Fruit fly (Drosophila melanogaster) Kc167 (cell line): ENCODE measurements around the gene Septin2.

Experiments used
- Sin3A ChIP-seq: fragments of >200 bp; optimal IDR thresholded peaks from 2 replicates; lab custom pipeline; 2018; ENCODE audit warnings: missing external identifiers
- h ChIP-seq: fragments of >200 bp; optimal IDR thresholded peaks from 3 replicates; lab custom pipeline; 2018; ENCODE audit warnings: missing external identifiers

dm6 chr3R:20555023-20555422 is 33.1 kb downstream of the Septin2 start:
- no peak for TF ChIP-seq Sin3A (lab: Kevin White, UChicago)
- no peak for TF ChIP-seq h (lab: Kevin White, UChicago)
